Worm (Caenorhabditis elegans) whole organism, L3 larva: Measurements from ENCODE around the gene K08F8.15.
A peak's percentile ranks its signal among the peaks of the same experiment; 100 is the strongest.

ENCODE experiments used
- ZK546.5 ChIP-seq: sonication (generic microtip); optimal IDR thresholded peaks from 2 replicates; lab custom pipeline; 2017; ENCODE audit warnings: missing biosample characterization, missing genetic modification characterization
- aly-2 ChIP-seq: fragments of 150-350 bp; optimal IDR thresholded peaks from 2 replicates; lab custom pipeline; 2014; ENCODE audit warnings: missing biosample characterization, missing genetic modification characterization
- ceh-82 ChIP-seq: fragments of 150-350 bp; optimal IDR thresholded peaks from 2 replicates; lab custom pipeline; 2014; ENCODE audit warnings: missing biosample characterization, missing genetic modification characterization
- daf-12 ChIP-seq: fragments of 150-350 bp; optimal IDR thresholded peaks from 2 replicates; lab custom pipeline; 2014; ENCODE audit warnings: missing biosample characterization, missing genetic modification reagents, missing genetic modification characterization
- egl-27 ChIP-seq: sonication (generic microtip); optimal IDR thresholded peaks from 4 replicates; lab custom pipeline; 2017; ENCODE audit warnings: missing biosample characterization, missing genetic modification reagents, missing genetic modification characterization
- egl-5 ChIP-seq: fragments of 150-350 bp; optimal IDR thresholded peaks from 2 replicates; lab custom pipeline; 2017; ENCODE audit warnings: missing biosample characterization, missing genetic modification reagents, missing genetic modification characterization, inconsistent platforms
- elt-1 ChIP-seq: fragments of 150-350 bp; optimal IDR thresholded peaks from 2 replicates; lab custom pipeline; 2014; ENCODE audit warnings: missing biosample characterization, missing genetic modification characterization
- elt-2 ChIP-seq: sonication (generic microtip); optimal IDR thresholded peaks from 2 replicates; lab custom pipeline; 2016; ENCODE audit warnings: missing genetic modification reagents, mild to moderate bottlenecking, missing genetic modification characterization, missing compliant biosample characterization
- elt-3 ChIP-seq, 3 experiments: fragments of 150-350 bp in 1 of 3; sonication (generic microtip) in 2 of 3; optimal IDR thresholded peaks; 2 replicates in 2 of 3; 4 replicates in 1 of 3; lab custom pipeline; 2014 to 2017; ENCODE audit warnings: missing biosample characterization in 3 of 3, missing genetic modification characterization in 3 of 3
- eor-1 ChIP-seq, 2 experiments: fragments of 150-350 bp; optimal IDR thresholded peaks; 2 replicates each; lab custom pipeline; 2014 to 2018; ENCODE audit warnings: missing biosample characterization in 2 of 2, missing genetic modification characterization in 2 of 2
- fkh-10 ChIP-seq: sonication (generic microtip); optimal IDR thresholded peaks from 2 replicates; lab custom pipeline; 2017; ENCODE audit warnings: missing biosample characterization, missing genetic modification reagents, missing genetic modification characterization
- fos-1 ChIP-seq: fragments of 150-350 bp; optimal IDR thresholded peaks from 2 replicates; lab custom pipeline; 2014; ENCODE audit warnings: missing biosample characterization, missing genetic modification characterization
- hmg-11 ChIP-seq: sonication (generic microtip); optimal IDR thresholded peaks from 2 replicates; lab custom pipeline; 2016; ENCODE audit warnings: missing genetic modification characterization, missing compliant biosample characterization
- jun-1 ChIP-seq: fragments of 150-350 bp; optimal IDR thresholded peaks from 2 replicates; lab custom pipeline; 2014; ENCODE audit warnings: missing biosample characterization, missing genetic modification reagents, missing genetic modification characterization
- lin-15B ChIP-seq: fragments of 150-350 bp; optimal IDR thresholded peaks from 2 replicates; lab custom pipeline; 2014; ENCODE audit warnings: missing biosample characterization, missing genetic modification characterization
- lin-39 ChIP-seq: fragments of 150-350 bp; optimal IDR thresholded peaks from 2 replicates; lab custom pipeline; 2018; ENCODE audit warnings: missing biosample characterization, missing genetic modification reagents, missing genetic modification characterization
- lsy-12 ChIP-seq: sonication (generic microtip); optimal IDR thresholded peaks from 2 replicates; lab custom pipeline; 2016; ENCODE audit warnings: mild to moderate bottlenecking, missing genetic modification characterization, missing compliant biosample characterization
- mml-1 ChIP-seq: fragments of 150-350 bp; sonication (generic microtip); optimal IDR thresholded peaks from 3 replicates; lab custom pipeline; 2014; ENCODE audit warnings: missing biosample characterization, missing genetic modification characterization
- nfya-1 ChIP-seq: sonication (generic microtip); optimal IDR thresholded peaks from 2 replicates; lab custom pipeline; 2017; ENCODE audit warnings: missing genetic modification characterization, mild to moderate bottlenecking, missing compliant biosample characterization, antibody characterized with exemption, moderate library complexity; ENCODE audit not compliant: insufficient read depth
- nhr-23 ChIP-seq: fragments of 150-350 bp; optimal IDR thresholded peaks from 2 replicates; lab custom pipeline; 2014; ENCODE audit warnings: missing biosample characterization, missing genetic modification reagents, missing genetic modification characterization
- nhr-237 ChIP-seq: fragments of 150-350 bp; optimal IDR thresholded peaks from 2 replicates; lab custom pipeline; 2014; ENCODE audit warnings: missing biosample characterization, missing genetic modification characterization
- nhr-25 ChIP-seq: sonication (generic microtip); optimal IDR thresholded peaks from 2 replicates; lab custom pipeline; 2017; ENCODE audit warnings: missing biosample characterization, missing genetic modification characterization
- nhr-28 ChIP-seq: fragments of 150-350 bp; optimal IDR thresholded peaks from 2 replicates; lab custom pipeline; 2014; ENCODE audit warnings: missing biosample characterization, missing genetic modification characterization
- nhr-43 ChIP-seq: sonication (generic microtip); optimal IDR thresholded peaks from 2 replicates; lab custom pipeline; 2016; ENCODE audit warnings: mild to moderate bottlenecking, missing genetic modification characterization, missing compliant biosample characterization; ENCODE audit not compliant: poor library complexity, severe bottlenecking
- nhr-67 ChIP-seq: fragments of 150-350 bp; optimal IDR thresholded peaks from 2 replicates; lab custom pipeline; 2014; ENCODE audit warnings: missing biosample characterization, missing genetic modification characterization
- pha-4 ChIP-seq: fragments of 150-350 bp; optimal IDR thresholded peaks from 2 replicates; lab custom pipeline; 2014; ENCODE audit warnings: missing biosample characterization, missing genetic modification reagents, missing genetic modification characterization
- pqm-1 ChIP-seq: fragments of 150-350 bp; optimal IDR thresholded peaks from 2 replicates; lab custom pipeline; 2017; ENCODE audit warnings: missing biosample characterization, missing genetic modification characterization, inconsistent platforms
- sea-2 ChIP-seq: fragments of 150-350 bp; sonication (generic microtip); optimal IDR thresholded peaks from 4 replicates; lab custom pipeline; 2014; ENCODE audit warnings: missing biosample characterization, missing genetic modification reagents, missing genetic modification characterization
- tbx-2 ChIP-seq: sonication (generic microtip); optimal IDR thresholded peaks from 2 replicates; lab custom pipeline; 2016; ENCODE audit warnings: mild to moderate bottlenecking, missing genetic modification characterization, missing compliant biosample characterization
- unc-62 ChIP-seq: fragments of 150-350 bp; sonication (generic microtip); optimal IDR thresholded peaks from 4 replicates; lab custom pipeline; 2014; ENCODE audit warnings: missing biosample characterization, missing genetic modification reagents, missing genetic modification characterization
- zag-1 ChIP-seq: fragments of 150-350 bp; optimal IDR thresholded peaks from 2 replicates; lab custom pipeline; 2014; ENCODE audit warnings: missing biosample characterization, missing genetic modification characterization
- ztf-11 ChIP-seq: fragments of 150-350 bp; optimal IDR thresholded peaks from 2 replicates; lab custom pipeline; 2014; ENCODE audit warnings: missing biosample characterization, missing genetic modification characterization
- ztf-4 ChIP-seq: fragments of 150-350 bp; optimal IDR thresholded peaks from 2 replicates; lab custom pipeline; 2014; ENCODE audit warnings: missing biosample characterization, missing genetic modification characterization

Gene K08F8.15

DNA sequence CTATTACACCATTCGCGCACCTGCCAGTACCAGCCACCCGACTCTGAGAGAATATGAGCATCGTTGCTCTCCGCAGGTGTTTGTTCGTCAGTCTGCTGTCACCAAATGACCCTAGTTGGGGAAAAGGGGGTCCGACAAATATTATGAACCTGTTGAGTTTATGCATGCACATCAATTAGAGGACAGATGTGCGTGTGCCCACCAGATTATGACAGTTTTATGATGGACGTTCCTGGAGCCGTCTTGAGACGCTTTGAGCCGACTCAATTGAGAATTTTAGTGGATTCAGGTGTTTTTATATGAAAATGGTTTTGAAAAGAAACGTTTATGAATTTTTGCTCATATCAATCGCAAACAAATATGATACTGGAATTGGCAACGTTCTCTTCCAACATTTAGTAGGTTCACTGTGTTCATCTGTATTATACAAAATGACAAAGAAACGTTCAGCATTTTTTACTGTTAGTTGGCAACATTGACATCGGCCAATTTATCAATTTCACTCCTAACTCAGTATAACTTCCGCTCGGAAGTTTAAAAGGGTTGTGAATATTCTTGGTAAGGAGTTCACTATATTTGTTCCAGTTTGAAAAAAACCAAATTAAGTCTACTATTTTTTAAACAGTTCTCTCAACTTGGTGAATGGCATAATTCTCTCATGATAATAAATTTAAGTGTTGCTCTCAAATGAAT, 19.2 kb upstream of the K08F8.15 start (continued):
- TF ChIP-seq elt-3 (tag; optimal IDR thresholded peaks at IDR 0.05; lab: Kevin White, UChicago) (peak in 1 of 3 experiments; percentile 72), egl-27 (tag; lab: Kevin White, UChicago) (no peak), mml-1 (tag; lab: Kevin White, UChicago) (no peak), lin-39 (tag; lab: Kevin White, UChicago) (peak; percentile 52), nfya-1 (tag; lab: Kevin White, UChicago) (peak; percentile 46), lin-15B (tag; lab: Kevin White, UChicago) (no peak), nhr-28 (tag; lab: Kevin White, UChicago) (no peak), unc-62 (GFP tag; lab: Kevin White, UChicago) (peak; percentile 27), daf-12 (tag; lab: Kevin White, UChicago) (no peak), aly-2 (no peak), ztf-11 (no peak), egl-5 (tag; lab: Kevin White, UChicago) (no peak), ceh-82 (tag; lab: Kevin White, UChicago) (no peak), nhr-25 (tag; lab: Kevin White, UChicago) (peak; percentile 92), sea-2 (GFP tag; lab: Kevin White, UChicago) (no peak), fos-1 (tag; lab: Kevin White, UChicago) (no peak), ztf-4 (tag; lab: Kevin White, UChicago) (peak; percentile 78), hmg-11 (tag; lab: Kevin White, UChicago) (peak; percentile 21), nhr-23 (peak; percentile 42), ZK546.5 (tag; lab: Kevin White, UChicago) (no peak)

- TF ChIP-seq pha-4, result peak; percentile 57
- peak; percentile 73 for TF ChIP-seq pqm-1 (tag; lab: Kevin White, UChicago)
- no peak for TF ChIP-seq lsy-12
- TF ChIP-seq elt-2 (tag; lab: Kevin White, UChicago), result peak; percentile 19
- TF ChIP-seq, all 47 proteins: peak for 3
Observed at ce11 chrII:8747939-8748352, 18.7 kb upstream of the K08F8.15 start.

DNA sequence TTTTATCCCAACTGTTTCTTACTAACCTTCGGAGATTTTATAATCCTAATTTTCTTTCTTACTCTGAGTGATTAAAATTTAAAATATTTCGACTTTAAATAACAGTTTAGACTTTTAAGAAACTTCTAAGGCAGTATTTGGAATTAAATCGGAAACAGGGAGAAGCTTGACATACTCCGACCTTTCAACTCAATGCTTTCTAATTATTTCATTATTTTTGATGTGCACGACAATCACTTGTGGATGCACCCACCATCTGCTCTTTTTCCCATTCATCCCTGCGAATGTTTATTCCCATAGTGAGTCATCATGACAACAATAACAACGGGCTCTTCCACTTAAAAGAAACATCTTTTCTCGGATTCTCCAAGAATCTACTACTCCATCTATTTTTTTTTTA, 18.0 kb upstream of the K08F8.15 start:
- TF ChIP-seq daf-12 (tag; lab: Kevin White, UChicago), result no peak
- no peak for TF ChIP-seq elt-1 (tag; lab: Kevin White, UChicago)
- TF ChIP-seq egl-5 (tag; lab: Kevin White, UChicago), result no peak
- TF ChIP-seq eor-1 (tag; optimal IDR thresholded peaks at IDR 0.05; lab: Kevin White, UChicago), result no peak
- no peak for TF ChIP-seq jun-1 (tag; lab: Kevin White, UChicago)
- no peak for TF ChIP-seq ZK546.5 (tag; lab: Kevin White, UChicago)
- TF ChIP-seq lin-15B (tag; lab: Kevin White, UChicago), result no peak
- TF ChIP-seq ceh-82 (tag; lab: Kevin White, UChicago), result no peak
- no peak for TF ChIP-seq elt-2 (tag; lab: Kevin White, UChicago)
- no peak for TF ChIP-seq ztf-4 (tag; lab: Kevin White, UChicago)
- no peak for TF ChIP-seq tbx-2
- no peak for TF ChIP-seq ztf-11
- TF ChIP-seq zag-1 (tag; lab: Kevin White, UChicago), result no peak
- TF ChIP-seq nhr-23, result no peak
- no peak for TF ChIP-seq pqm-1 (tag; lab: Kevin White, UChicago)
- TF ChIP-seq lin-39 (tag; lab: Kevin White, UChicago), result no peak
- no peak for TF ChIP-seq nhr-67 (tag; lab: Kevin White, UChicago)
- TF ChIP-seq fos-1 (tag; lab: Kevin White, UChicago), result no peak
- TF ChIP-seq hmg-11 (tag; lab: Kevin White, UChicago), result no peak

- TF ChIP-seq fkh-10 (GFP tag; lab: Kevin White, UChicago) (no peak), nfya-1 (tag; lab: Kevin White, UChicago) (no peak), lin-39 (tag; lab: Kevin White, UChicago) (no peak), nhr-237 (no peak), zag-1 (tag; lab: Kevin White, UChicago) (no peak), nhr-67 (tag; lab: Kevin White, UChicago) (no peak), elt-3 (tag; optimal IDR thresholded peaks at IDR 0.05; lab: Kevin White, UChicago) (no peak), nhr-43 (tag; lab: Kevin White, UChicago) (peak; percentile 24), nhr-23 (peak; percentile 35), nhr-25 (tag; lab: Kevin White, UChicago) (peak; percentile 34), eor-1 (tag; optimal IDR thresholded peaks at IDR 0.05; lab: Kevin White, UChicago) (no peak), elt-1 (tag; lab: Kevin White, UChicago) (no peak), pqm-1 (tag; lab: Kevin White, UChicago) (no peak), egl-27 (tag; lab: Kevin White, UChicago) (no peak), ztf-4 (tag; lab: Kevin White, UChicago) (no peak), mml-1 (tag; lab: Kevin White, UChicago) (no peak), lsy-12 (no peak)
Observed at ce11 chrII:8749084-8749483, 17.5 kb upstream of the K08F8.15 start.
